Fruit fly (Drosophila melanogaster) whole organism, pupa: Measurements from ENCODE around the gene CG15046.

ENCODE experiments used
- CG10348 ChIP-seq: fragments of 200-800 bp; sonication (Bioruptor generic); IDR thresholded peaks from 2 replicates; pipeline ENCODE4 v1.3.6; 2022; ENCODE audit warnings: missing biosample characterization, missing genetic modification characterization
- CG15710 ChIP-seq: fragments of 200-800 bp; sonication (Bioruptor generic); optimal IDR thresholded peaks from 2 replicates; lab custom pipeline; 2018; ENCODE audit warnings: missing biosample characterization, mild to moderate bottlenecking, missing genetic modification characterization, moderate library complexity
- CG32121 ChIP-seq: fragments of 200-800 bp; sonication (Bioruptor generic); IDR thresholded peaks from 2 replicates; pipeline ENCODE4 v1.3.6; 2022; ENCODE audit warnings: missing biosample characterization, missing genetic modification characterization
- CG8301 ChIP-seq: fragments of 200-800 bp; sonication (Bioruptor generic); optimal IDR thresholded peaks from 2 replicates; lab custom pipeline; 2018; ENCODE audit warnings: missing biosample characterization, mild to moderate bottlenecking, missing genetic modification characterization
- fd96Ca ChIP-seq: fragments of 200-800 bp; sonication (Bioruptor generic); IDR thresholded peaks from 3 replicates; pipeline ENCODE4 v1.3.6; 2022; ENCODE audit warnings: missing biosample characterization, missing genetic modification characterization

- TF ChIP-seq CG10348 (GFP tag; lab: Robert Waterston, UW) (no peak), CG15710 (tag; lab: Kevin White, UChicago) (no peak), CG8301 (tag; lab: Kevin White, UChicago) (no peak), fd96Ca (GFP tag; lab: Robert Waterston, UW) (no peak), CG32121 (no peak)
Measured at dm6 chrX:18439367-18439766, 50.1 kb downstream of the CG15046 start, which contains the start of gene CG43841.
